Fruit fly (Drosophila melanogaster) S2 (cell line): Measurements from ENCODE around the gene CG9444.
"Not testable (repeated sequence)": the region's sequence is repeated elsewhere in the genome, so short reads cannot be mapped to it uniquely, and the experiment has no call there.

Source experiments
- CG8478 ChIP-seq: fragments of >200 bp; optimal IDR thresholded peaks from 2 replicates; lab custom pipeline; 2018
- CTCF ChIP-seq, 2 experiments: fragments of >200 bp; optimal IDR thresholded peaks; 2 replicates each; lab custom pipeline; 2018

The CG9444 gene

DNA sequence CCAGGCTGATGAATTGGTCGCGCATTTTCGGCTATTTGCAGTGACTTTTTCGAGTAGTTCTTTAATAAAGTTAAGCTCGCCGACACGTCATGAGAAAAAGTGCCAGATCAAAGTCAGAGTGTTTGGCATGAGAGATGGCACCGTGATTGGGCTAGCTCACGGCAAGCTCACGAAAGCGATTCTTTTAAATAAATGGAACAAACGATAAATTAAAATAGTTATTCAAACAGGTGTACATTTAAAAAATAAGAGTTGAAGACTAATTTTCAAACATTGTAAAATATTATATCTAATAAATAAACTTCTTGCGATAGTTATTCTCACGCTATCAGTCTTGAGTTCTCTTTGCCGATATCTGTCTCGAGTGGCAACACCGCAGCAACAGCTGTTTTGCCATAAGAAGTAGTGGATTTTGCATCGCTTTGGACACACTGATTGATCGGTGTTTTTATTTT lies 8.6 kb upstream of the CG9444 start, which contains the start of the genes Unc-115b, p24-2 and CG32939:
Gene Unc-115b, minus strand, starts transcription at position 101 of the 455 bp plus-strand sequence.
Gene p24-2, minus strand, starts transcription at position 120 of the 455 bp plus-strand sequence.
Gene CG32939, plus strand, starts transcription at position 405 of the 455 bp plus-strand sequence.
- TF ChIP-seq CG8478 (lab: Kevin White, UChicago); CTCF (optimal IDR thresholded peaks at IDR 0.05; lab: Kevin White, UChicago): not testable (repeated sequence)

dm6 chr3R:9685376-9685775 lies 1.3 kb upstream of the CG9444 start, which contains the start of the genes eca and CG18542:
eca (minus strand) TSS chr3R:9685476.
CG18542 (plus strand) TSS chr3R:9685760.
- TF ChIP-seq CG8478 (lab: Kevin White, UChicago); CTCF (optimal IDR thresholded peaks at IDR 0.05; lab: Kevin White, UChicago): not testable (repeated sequence)

DNA sequence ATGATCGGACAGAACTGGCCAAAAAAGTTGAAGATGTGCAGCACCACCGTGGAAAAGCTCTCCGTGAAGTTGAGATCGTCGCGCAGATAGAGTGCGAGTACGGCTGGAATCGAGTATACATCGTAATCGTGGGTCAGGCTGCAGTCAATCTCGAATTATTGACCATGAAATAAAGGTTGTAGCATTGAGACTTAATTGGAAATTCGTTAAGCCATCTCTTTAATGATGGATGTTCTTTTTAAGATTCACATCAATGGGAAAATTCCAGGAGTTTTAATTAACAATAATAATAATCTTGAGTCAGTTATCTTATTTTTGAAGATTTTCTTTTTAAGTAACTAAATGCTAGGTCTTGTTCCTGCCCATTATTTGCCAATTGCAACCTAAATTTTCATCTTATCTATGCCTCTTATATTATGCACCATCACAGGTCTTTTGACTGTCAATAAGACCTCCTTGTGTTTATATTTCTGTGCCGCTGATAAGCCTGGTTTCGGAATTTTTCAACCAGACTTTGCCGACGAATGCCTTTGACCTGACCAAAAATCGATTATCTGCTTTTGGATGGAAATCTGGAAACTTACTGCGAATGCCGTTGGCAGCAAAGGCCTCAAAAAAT lies 891 bp downstream of the CG9444 start:
- no peak for TF ChIP-seq CTCF (optimal IDR thresholded peaks at IDR 0.05; lab: Kevin White, UChicago)
- no peak for TF ChIP-seq CG8478 (lab: Kevin White, UChicago)

DNA sequence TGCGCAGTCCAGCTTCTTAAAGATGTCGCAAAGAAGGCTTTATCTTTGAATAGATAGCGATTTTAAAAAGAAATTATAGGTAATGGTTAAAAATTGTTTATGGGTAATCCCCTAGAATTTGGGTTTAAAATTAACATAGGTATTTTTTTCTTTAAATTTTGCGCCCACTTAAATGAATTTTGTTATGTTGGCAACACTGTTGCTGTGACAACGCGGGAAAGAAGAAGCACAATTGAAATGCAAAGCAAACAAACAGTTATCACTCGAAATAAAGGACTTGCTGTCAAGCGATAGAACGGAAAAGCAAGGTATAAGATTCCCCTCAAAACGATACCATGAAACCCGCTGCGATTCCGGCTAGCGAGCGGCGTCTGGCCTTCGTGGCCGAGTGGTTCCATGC lies 4.3 kb downstream of the CG9444 start, which contains the start of gene nmdyn-D7:
Gene nmdyn-D7, plus strand, starts transcription at position 194 of the 400 bp plus-strand sequence.
- TF ChIP-seq CG8478 (lab: Kevin White, UChicago): no peak
- no peak for TF ChIP-seq CTCF (optimal IDR thresholded peaks at IDR 0.05; lab: Kevin White, UChicago)

- TF ChIP-seq CG8478 (lab: Kevin White, UChicago): no peak
- TF ChIP-seq CTCF (optimal IDR thresholded peaks at IDR 0.05; lab: Kevin White, UChicago): peak; percentile 79 to 80
Observed at dm6 chr3R:9677734-9678341, 6.2 kb downstream of the CG9444 start, which contains the start of gene p23. p23 (plus strand) TSS chr3R:9677927.

DNA sequence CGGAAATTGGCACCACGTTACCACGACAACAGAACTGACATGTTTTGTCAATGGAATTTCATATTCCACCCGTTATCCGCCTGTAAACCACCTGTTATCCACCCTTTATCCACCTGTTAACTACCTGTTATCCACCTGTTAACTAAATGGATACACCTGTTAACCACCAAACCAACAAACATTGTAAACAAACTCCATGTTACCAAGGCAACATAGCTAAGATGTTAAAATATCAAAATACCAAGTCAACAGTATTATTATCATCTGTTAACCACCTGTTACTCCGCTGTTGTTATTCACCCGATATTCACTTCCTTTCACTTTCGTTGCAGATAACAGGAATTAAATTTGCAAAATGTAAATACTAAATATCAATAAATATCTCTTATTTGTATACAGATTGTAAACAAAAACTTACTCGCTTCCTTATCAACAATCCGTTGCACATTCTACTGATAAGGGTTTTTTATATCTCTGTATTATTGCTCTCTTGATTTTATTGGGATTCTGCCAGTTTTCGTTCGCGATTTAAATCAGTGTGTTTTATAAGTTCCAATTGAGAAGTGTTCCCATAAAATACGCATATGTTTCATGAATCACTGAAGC lies 9.0 kb downstream of the CG9444 start, which contains the start of gene Nepl12:
Gene Nepl12, plus strand, starts transcription at position 556 of the 606 bp plus-strand sequence.
- TF ChIP-seq CTCF (optimal IDR thresholded peaks at IDR 0.05; lab: Kevin White, UChicago): no peak
- no peak for TF ChIP-seq CG8478 (lab: Kevin White, UChicago)

DNA sequence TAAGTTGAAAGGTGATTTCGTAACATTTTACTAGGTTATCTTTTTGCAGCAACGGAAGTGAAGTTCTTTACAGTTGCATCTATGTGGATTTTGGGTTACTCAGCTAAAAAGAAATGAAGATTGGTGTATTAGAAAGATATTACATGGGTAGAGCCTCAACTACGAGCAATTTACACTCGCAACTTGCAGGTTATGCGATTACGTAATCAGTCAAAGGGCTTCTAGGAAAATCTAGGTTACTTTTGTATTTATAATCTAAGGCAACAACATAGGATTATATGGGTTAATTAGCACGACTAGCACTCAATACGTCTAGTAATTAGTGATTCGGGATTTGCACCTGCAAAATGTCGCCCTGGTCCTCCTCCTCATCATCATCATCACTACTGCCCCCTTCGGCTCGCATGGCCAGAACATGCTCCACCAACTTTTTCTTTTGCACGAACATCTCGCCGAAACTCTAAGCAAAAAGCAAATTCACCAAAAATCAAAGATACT lies 9.8 kb downstream of the CG9444 start, which contains the start of gene Dhc1:
Gene Dhc1, minus strand, starts transcription at position 448 of the 498 bp plus-strand sequence.
- no peak for TF ChIP-seq CG8478 (lab: Kevin White, UChicago)
- TF ChIP-seq CTCF (optimal IDR thresholded peaks at IDR 0.05; lab: Kevin White, UChicago): no peak

DNA sequence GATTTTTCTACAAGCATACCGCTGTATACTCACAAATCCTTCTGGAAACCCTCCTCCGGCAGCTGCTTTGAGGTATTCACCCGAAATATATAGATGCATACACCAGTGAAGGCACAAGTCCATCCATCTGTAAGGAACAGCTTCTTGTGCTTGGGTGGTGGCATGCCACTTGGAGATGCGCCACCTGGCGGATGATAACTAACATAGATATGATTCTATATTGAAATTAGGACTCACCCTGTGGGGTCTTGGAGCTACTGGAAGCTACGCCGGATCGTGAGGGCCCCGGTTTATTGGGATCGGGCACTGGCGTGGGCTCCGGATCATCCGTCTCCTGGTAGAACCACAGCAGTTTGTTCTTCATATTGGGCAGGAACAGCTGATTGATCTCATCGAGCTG lies 10.9 kb downstream of the CG9444 start:
- TF ChIP-seq CG8478 (lab: Kevin White, UChicago) (no peak), CTCF (optimal IDR thresholded peaks at IDR 0.05; lab: Kevin White, UChicago) (peak; percentile 63 to 64)

DNA sequence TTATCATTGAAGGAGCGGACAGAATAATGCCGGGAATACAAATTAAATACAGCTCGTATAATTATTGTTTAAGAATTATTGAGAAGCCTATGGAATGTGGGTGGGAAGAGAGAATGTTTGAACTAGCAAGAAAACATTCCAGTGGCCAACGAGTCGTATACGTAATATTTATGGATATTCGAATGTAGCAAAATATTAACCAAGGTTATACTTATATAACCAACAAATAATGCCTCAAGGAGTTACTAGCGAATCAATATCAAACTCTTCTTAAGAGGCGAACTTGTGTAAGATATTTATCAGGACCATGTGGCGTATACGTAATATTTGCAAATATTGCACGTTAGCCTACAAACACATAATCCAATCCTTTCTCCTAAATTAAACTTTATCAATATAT lies 18.7 kb downstream of the CG9444 start:
- no peak for TF ChIP-seq CG8478 (lab: Kevin White, UChicago)
- TF ChIP-seq CTCF (optimal IDR thresholded peaks at IDR 0.05; lab: Kevin White, UChicago): no peak

DNA sequence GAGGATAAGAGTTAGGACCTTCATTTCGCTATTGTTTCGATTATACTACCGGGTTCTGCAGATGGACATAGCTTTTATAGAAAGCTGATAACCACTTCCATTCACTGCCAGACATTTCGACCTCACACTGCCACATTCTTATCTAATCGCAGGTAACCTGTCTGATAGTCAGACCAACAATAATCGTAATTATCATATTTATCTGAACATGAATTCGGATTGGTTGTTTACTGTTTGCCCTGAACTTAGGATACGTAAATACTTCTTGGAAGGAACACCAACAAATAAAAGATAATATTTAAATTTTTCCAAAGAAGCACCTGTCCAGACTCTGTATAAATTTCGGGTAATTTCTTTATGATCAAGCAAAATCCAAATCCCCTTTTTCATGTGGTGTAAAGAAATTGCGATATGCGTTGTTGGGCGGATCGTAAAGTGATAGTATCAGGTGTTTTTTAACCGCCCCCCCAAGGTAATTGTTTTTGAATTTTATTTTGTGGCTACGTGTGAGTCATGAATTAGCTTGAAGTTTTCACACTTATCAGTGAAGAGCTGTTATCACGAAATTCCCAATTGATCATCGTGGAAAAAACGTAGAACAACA lies 37.9 kb downstream of the CG9444 start, which contains the start of gene Fst:
Gene Fst, minus strand, starts transcription at position 51 of the 604 bp plus-strand sequence.
- TF ChIP-seq CG8478 (lab: Kevin White, UChicago) (no peak), CTCF (optimal IDR thresholded peaks at IDR 0.05; lab: Kevin White, UChicago) (no peak)

DNA sequence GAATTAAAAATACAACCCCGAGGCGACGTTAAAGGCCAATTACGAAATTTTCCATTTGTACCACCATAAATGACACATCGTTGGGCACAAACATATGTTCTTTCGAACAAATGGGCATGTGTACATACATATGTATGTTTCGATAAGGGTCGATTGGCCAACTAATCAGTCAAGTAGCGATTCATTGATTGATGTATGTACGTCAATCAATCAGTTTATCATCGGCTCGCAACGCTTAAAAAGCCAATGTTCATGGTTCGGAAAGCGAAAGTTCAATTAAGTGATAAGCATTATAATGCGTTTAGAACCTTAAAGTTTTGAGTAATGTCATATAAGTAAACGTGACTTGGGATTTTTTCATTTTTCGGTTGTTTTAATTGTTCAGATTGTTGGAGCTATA lies 39.4 kb downstream of the CG9444 start:
- TF ChIP-seq CTCF (optimal IDR thresholded peaks at IDR 0.05; lab: Kevin White, UChicago): no peak
- no peak for TF ChIP-seq CG8478 (lab: Kevin White, UChicago)

DNA sequence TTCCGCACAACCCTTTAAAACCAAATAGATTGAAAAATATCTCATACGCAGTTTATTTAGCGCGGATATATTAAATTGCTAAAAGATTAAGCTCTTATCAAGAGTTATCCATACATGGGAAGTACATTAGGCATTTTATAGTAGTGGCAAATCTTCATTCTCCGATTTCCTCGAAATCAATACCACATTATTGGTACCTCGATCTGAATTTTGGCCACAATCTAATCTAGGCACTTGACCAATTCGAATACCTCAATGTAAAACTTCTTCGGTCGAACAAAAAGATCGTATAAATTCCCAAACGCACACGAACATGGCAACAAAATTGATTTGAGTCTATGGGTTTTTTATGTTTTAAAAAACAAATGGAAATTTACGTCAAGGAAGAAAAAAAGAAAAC lies 40.1 kb downstream of the CG9444 start:
- TF ChIP-seq CTCF (optimal IDR thresholded peaks at IDR 0.05; lab: Kevin White, UChicago) (no peak), CG8478 (lab: Kevin White, UChicago) (no peak)

DNA sequence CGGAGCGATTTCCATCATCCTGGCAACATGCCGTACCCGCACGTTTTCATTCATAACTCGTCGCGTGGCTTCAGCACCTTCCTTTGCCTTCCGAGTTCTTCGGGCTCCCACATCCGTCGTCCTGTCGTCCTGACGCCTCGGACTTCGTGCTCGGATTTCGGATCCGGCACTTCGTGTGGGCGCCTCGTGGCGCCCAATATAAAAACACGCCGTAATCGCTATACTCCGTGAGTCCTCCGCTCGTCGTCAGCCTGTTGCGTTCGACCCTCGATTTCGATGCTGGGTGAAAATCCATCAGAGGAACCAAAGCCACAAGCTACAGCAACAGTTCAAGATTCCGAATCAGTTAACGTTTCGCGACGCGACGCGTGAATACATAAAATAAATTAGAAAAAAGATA lies 43.8 kb downstream of the CG9444 start:
- no peak for TF ChIP-seq CTCF (optimal IDR thresholded peaks at IDR 0.05; lab: Kevin White, UChicago)
- no peak for TF ChIP-seq CG8478 (lab: Kevin White, UChicago)

DNA sequence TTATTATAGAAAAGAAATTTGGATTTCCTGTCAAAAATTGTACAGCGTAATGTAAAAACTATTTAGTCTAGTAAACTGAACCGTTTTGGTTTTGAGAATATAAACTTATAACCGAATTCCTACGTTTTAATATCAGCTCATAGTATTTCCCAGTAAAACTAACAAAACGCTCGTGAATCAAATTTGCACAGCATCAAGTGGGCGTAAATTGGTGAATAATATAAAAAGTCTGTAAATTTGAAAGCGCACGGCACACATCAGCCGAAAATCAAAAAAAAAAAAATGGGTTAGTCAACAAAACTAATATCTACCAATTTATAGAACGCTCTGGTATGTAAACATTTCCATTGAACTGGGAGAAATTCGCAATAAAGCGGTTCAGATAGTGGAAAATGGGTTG lies 46.2 kb downstream of the CG9444 start, which contains the start of gene Dh44:
Gene Dh44, plus strand, starts transcription at position 301 of the 400 bp plus-strand sequence.
- no peak for TF ChIP-seq CTCF (optimal IDR thresholded peaks at IDR 0.05; lab: Kevin White, UChicago)
- no peak for TF ChIP-seq CG8478 (lab: Kevin White, UChicago)
